Fruit fly (Drosophila melanogaster) whole organism, embryonic: ENCODE data around the gene CG31104.

ENCODE experiments used
- B-H1 ChIP-seq: fragments of 200-800 bp; sonication (Bioruptor generic); IDR thresholded peaks from 3 replicates; pipeline ENCODE4 v1.3.6; 2022; ENCODE audit warnings: missing biosample characterization, missing genetic modification characterization
- BEAF-32 ChIP-seq: fragments of 200-800 bp; sonication (Bioruptor generic); optimal IDR thresholded peaks from 3 replicates; lab custom pipeline; 2017; ENCODE audit warnings: missing biosample characterization, missing genetic modification characterization, mild to moderate bottlenecking, moderate library complexity, missing genetic modification reagents
- Bteb2 ChIP-seq: fragments of 200-800 bp; sonication (Bioruptor generic); optimal IDR thresholded peaks from 2 replicates; lab custom pipeline; 2016; ENCODE audit warnings: missing biosample characterization, missing genetic modification characterization
- C15 ChIP-seq: fragments of 200-800 bp; sonication (Bioruptor generic); IDR thresholded peaks from 3 replicates; pipeline ENCODE4 v1.3.6; 2022; ENCODE audit warnings: missing biosample characterization, missing genetic modification characterization
- CG10321 ChIP-seq: fragments of 200-800 bp; sonication (Bioruptor generic); IDR thresholded peaks from 2 replicates; pipeline ENCODE4 v1.3.6; 2022; ENCODE audit warnings: missing biosample characterization, missing genetic modification characterization
- CG11695 ChIP-seq: fragments of 200-800 bp; sonication (Bioruptor generic); IDR thresholded peaks from 3 replicates; pipeline ENCODE4 v1.3.6; 2022; ENCODE audit warnings: missing biosample characterization, missing genetic modification characterization
- CG12942 ChIP-seq: fragments of 200-800 bp; sonication (Bioruptor generic); optimal IDR thresholded peaks from 3 replicates; lab custom pipeline; 2016; ENCODE audit warnings: missing biosample characterization, missing genetic modification characterization
- CG15696 ChIP-seq: fragments of 200-800 bp; sonication (Bioruptor generic); optimal IDR thresholded peaks from 2 replicates; lab custom pipeline; 2019; ENCODE audit warnings: missing biosample characterization, mild to moderate bottlenecking, missing genetic modification characterization, moderate library complexity
- CG1603 ChIP-seq: fragments of 200-800 bp; sonication (Bioruptor generic); optimal IDR thresholded peaks from 2 replicates; lab custom pipeline; 2019; ENCODE audit warnings: missing biosample characterization, mild to moderate bottlenecking, missing genetic modification characterization, moderate library complexity
- CG17385 ChIP-seq: fragments of 200-800 bp; sonication (Bioruptor generic); optimal IDR thresholded peaks from 3 replicates; lab custom pipeline; 2018; ENCODE audit warnings: missing biosample characterization, mild to moderate bottlenecking, missing genetic modification characterization
- CG17568 ChIP-seq: fragments of 200-800 bp; sonication (Bioruptor generic); optimal IDR thresholded peaks from 2 replicates; lab custom pipeline; 2018; ENCODE audit warnings: missing biosample characterization, mild to moderate bottlenecking, missing genetic modification characterization, moderate library complexity
- CG18011 ChIP-seq: fragments of 200-800 bp; sonication (Bioruptor generic); optimal IDR thresholded peaks from 2 replicates; lab custom pipeline; 2017; ENCODE audit warnings: missing biosample characterization, missing genetic modification characterization, mild to moderate bottlenecking, moderate library complexity, missing genotype
- CG18262 ChIP-seq: fragments of 200-800 bp; optimal IDR thresholded peaks from 3 replicates; lab custom pipeline; 2019; ENCODE audit warnings: missing biosample characterization, mild to moderate bottlenecking, missing genetic modification characterization, moderate library complexity
- CG18764 ChIP-seq: fragments of 200-800 bp; sonication (Bioruptor generic); optimal IDR thresholded peaks from 3 replicates; lab custom pipeline; 2016; ENCODE audit warnings: missing biosample characterization, missing genetic modification characterization
- CG2678 ChIP-seq: fragments of 200-800 bp; sonication (Bioruptor generic); optimal IDR thresholded peaks from 3 replicates; lab custom pipeline; 2019; ENCODE audit warnings: missing biosample characterization, mild to moderate bottlenecking, missing genetic modification characterization, moderate library complexity
- CG2889 ChIP-seq: fragments of 200-800 bp; sonication (Bioruptor generic); IDR thresholded peaks from 3 replicates; pipeline ENCODE4 v1.3.6; 2022; ENCODE audit warnings: missing biosample characterization, missing genetic modification characterization
- CG30431 ChIP-seq: fragments of 200-800 bp; sonication (Bioruptor generic); optimal IDR thresholded peaks from 2 replicates; lab custom pipeline; 2017; ENCODE audit warnings: missing biosample characterization, missing genetic modification characterization
- CG33557 ChIP-seq: fragments of 200-800 bp; sonication (Bioruptor generic); optimal IDR thresholded peaks from 2 replicates; lab custom pipeline; 2019; ENCODE audit warnings: missing biosample characterization, mild to moderate bottlenecking, missing genetic modification characterization, moderate library complexity
- CG34376 ChIP-seq: fragments of 200-800 bp; sonication (Bioruptor generic); optimal IDR thresholded peaks from 2 replicates; lab custom pipeline; 2018; ENCODE audit warnings: missing biosample characterization, mild to moderate bottlenecking, missing genetic modification characterization
- CG4282 ChIP-seq: fragments of 200-800 bp; sonication (Bioruptor generic); optimal IDR thresholded peaks from 2 replicates; lab custom pipeline; 2016; ENCODE audit warnings: missing biosample characterization, missing genetic modification characterization
- CG4404 ChIP-seq: fragments of 200-800 bp; sonication (Bioruptor generic); IDR thresholded peaks from 2 replicates; pipeline ENCODE4 v1.3.6; 2022; ENCODE audit warnings: missing biosample characterization, missing genetic modification characterization
- CG7271 ChIP-seq: fragments of 200-800 bp; sonication (Bioruptor generic); optimal IDR thresholded peaks from 2 replicates; lab custom pipeline; 2018; ENCODE audit warnings: missing biosample characterization, mild to moderate bottlenecking, missing genetic modification characterization, moderate library complexity
- Chrac-16 ChIP-seq: fragments of 200-800 bp; sonication (Bioruptor generic); optimal IDR thresholded peaks from 3 replicates; lab custom pipeline; 2016; ENCODE audit warnings: missing biosample characterization, missing genetic modification characterization
- Elba2 ChIP-seq: fragments of 200-800 bp; sonication (Bioruptor generic); optimal IDR thresholded peaks from 3 replicates; lab custom pipeline; 2016; ENCODE audit warnings: missing biosample characterization, missing genetic modification characterization
- Fer1 ChIP-seq: fragments of 200-800 bp; sonication (Bioruptor generic); optimal IDR thresholded peaks from 2 replicates; lab custom pipeline; 2017; ENCODE audit warnings: missing biosample characterization, mild to moderate bottlenecking, missing genetic modification characterization
- Gug ChIP-seq: fragments of 200-800 bp; sonication (Bioruptor generic); IDR thresholded peaks from 4 replicates; pipeline ENCODE4 v1.3.6; 2022; ENCODE audit warnings: missing biosample characterization, missing genetic modification characterization
- HmgZ ChIP-seq: fragments of 200-800 bp; sonication (Bioruptor generic); optimal IDR thresholded peaks from 2 replicates; lab custom pipeline; 2018; ENCODE audit warnings: missing biosample characterization, mild to moderate bottlenecking, missing genetic modification characterization
- Jarid2 ChIP-seq: fragments of 200-800 bp; sonication (Bioruptor generic); optimal IDR thresholded peaks from 3 replicates; lab custom pipeline; 2017; ENCODE audit warnings: mild to moderate bottlenecking, missing biosample characterization, missing genetic modification reagents, missing genetic modification characterization
- MTF-1 ChIP-seq: fragments of 200-800 bp; sonication (Bioruptor generic); optimal IDR thresholded peaks from 2 replicates; lab custom pipeline; 2018; ENCODE audit warnings: missing biosample characterization, mild to moderate bottlenecking, missing genetic modification characterization, borderline replicate concordance
- NfI ChIP-seq: fragments of 200-800 bp; sonication (Bioruptor generic); optimal IDR thresholded peaks from 3 replicates; lab custom pipeline; 2018; ENCODE audit warnings: missing biosample characterization, mild to moderate bottlenecking, missing genetic modification characterization, moderate library complexity
- Opbp ChIP-seq: fragments of 200-800 bp; sonication (Bioruptor generic); IDR thresholded peaks from 3 replicates; pipeline ENCODE4 v1.3.6; 2022; ENCODE audit warnings: missing biosample characterization, missing genetic modification characterization; ENCODE audit not compliant: partially characterized antibody
- Pdp1 ChIP-seq, 2 experiments: fragments of 200-800 bp; sonication (Bioruptor generic); optimal IDR thresholded peaks; 3 replicates each; lab custom pipeline; 2016; ENCODE audit warnings: missing biosample characterization in 2 of 2, missing genetic modification characterization in 2 of 2, mild to moderate bottlenecking in 1 of 2, moderate library complexity in 1 of 2
- Spps ChIP-seq: fragments of 200-800 bp; sonication (Bioruptor generic); optimal IDR thresholded peaks from 2 replicates; lab custom pipeline; 2018; ENCODE audit warnings: missing biosample characterization, mild to moderate bottlenecking, missing genetic modification characterization
- Sry-β ChIP-seq: fragments of 200-800 bp; sonication (Bioruptor generic); optimal IDR thresholded peaks from 2 replicates; lab custom pipeline; 2018; ENCODE audit warnings: missing biosample characterization, mild to moderate bottlenecking, missing genetic modification characterization, moderate library complexity
- amos ChIP-seq: fragments of 200-800 bp; sonication (Bioruptor generic); IDR thresholded peaks from 2 replicates; pipeline ENCODE4 v1.3.6; 2022; ENCODE audit warnings: missing biosample characterization, missing genetic modification characterization; ENCODE audit not compliant: partially characterized antibody
- bbx ChIP-seq: fragments of 200-800 bp; sonication (Bioruptor generic); IDR thresholded peaks from 2 replicates; pipeline ENCODE4 v1.3.6; 2022; ENCODE audit warnings: missing biosample characterization, missing genetic modification characterization; ENCODE audit not compliant: partially characterized antibody
- btn ChIP-seq: fragments of 200-800 bp; sonication (Bioruptor generic); optimal IDR thresholded peaks from 2 replicates; lab custom pipeline; 2016; ENCODE audit warnings: missing biosample characterization, missing genetic modification characterization
- cg ChIP-seq: fragments of 200-800 bp; sonication (Bioruptor generic); optimal IDR thresholded peaks from 3 replicates; lab custom pipeline; 2019; ENCODE audit warnings: missing biosample characterization, mild to moderate bottlenecking, missing genetic modification characterization, moderate library complexity
- chif ChIP-seq, 2 experiments: fragments of 200-800 bp; sonication (Bioruptor generic); optimal IDR thresholded peaks; 3 replicates each; lab custom pipeline; 2016; ENCODE audit warnings: missing biosample characterization in 2 of 2, missing genetic modification characterization in 2 of 2
- cwo ChIP-seq: fragments of 200-800 bp; sonication (Bioruptor generic); optimal IDR thresholded peaks from 3 replicates; lab custom pipeline; 2017; ENCODE audit warnings: missing biosample characterization, missing genetic modification characterization, mild to moderate bottlenecking, moderate library complexity, missing genetic modification reagents
- danr ChIP-seq: fragments of 200-800 bp; sonication (Bioruptor generic); IDR thresholded peaks from 2 replicates; pipeline ENCODE4 v1.3.6; 2022; ENCODE audit warnings: missing biosample characterization, missing genetic modification characterization
- dati ChIP-seq: fragments of 200-800 bp; sonication (Bioruptor generic); IDR thresholded peaks from 2 replicates; pipeline ENCODE4 v1.3.6; 2022; ENCODE audit warnings: missing biosample characterization, missing genetic modification characterization
- dimm ChIP-seq: fragments of 200-800 bp; sonication (Bioruptor generic); IDR thresholded peaks from 2 replicates; pipeline ENCODE4 v1.3.6; 2022; ENCODE audit warnings: missing biosample characterization, missing genetic modification characterization
- en ChIP-seq: fragments of 200-800 bp; sonication (Bioruptor generic); optimal IDR thresholded peaks from 2 replicates; lab custom pipeline; 2016; ENCODE audit warnings: missing biosample characterization, missing genetic modification characterization
- sisA ChIP-seq: fragments of 200-800 bp; sonication (Bioruptor generic); IDR thresholded peaks from 2 replicates; pipeline ENCODE4 v1.3.6; 2022; ENCODE audit warnings: missing biosample characterization, missing genetic modification characterization
- sug ChIP-seq: fragments of 200-800 bp; optimal IDR thresholded peaks from 2 replicates; lab custom pipeline; 2019; ENCODE audit warnings: missing biosample characterization, mild to moderate bottlenecking, missing genetic modification characterization, moderate library complexity
- twi ChIP-seq: fragments of 200-800 bp; optimal IDR thresholded peaks from 2 replicates; lab custom pipeline; 2019; ENCODE audit warnings: missing biosample characterization, mild to moderate bottlenecking, missing genetic modification characterization, moderate library complexity
- vnd ChIP-seq: fragments of 200-800 bp; sonication (Bioruptor generic); IDR thresholded peaks from 3 replicates; pipeline ENCODE4 v1.3.6; 2022; ENCODE audit warnings: missing biosample characterization, missing genetic modification characterization; ENCODE audit not compliant: partially characterized antibody
- wek ChIP-seq: fragments of 200-800 bp; sonication (Bioruptor generic); optimal IDR thresholded peaks from 3 replicates; lab custom pipeline; 2018; ENCODE audit warnings: missing biosample characterization, mild to moderate bottlenecking, missing genetic modification characterization, moderate library complexity

CG31104 gene

DNA sequence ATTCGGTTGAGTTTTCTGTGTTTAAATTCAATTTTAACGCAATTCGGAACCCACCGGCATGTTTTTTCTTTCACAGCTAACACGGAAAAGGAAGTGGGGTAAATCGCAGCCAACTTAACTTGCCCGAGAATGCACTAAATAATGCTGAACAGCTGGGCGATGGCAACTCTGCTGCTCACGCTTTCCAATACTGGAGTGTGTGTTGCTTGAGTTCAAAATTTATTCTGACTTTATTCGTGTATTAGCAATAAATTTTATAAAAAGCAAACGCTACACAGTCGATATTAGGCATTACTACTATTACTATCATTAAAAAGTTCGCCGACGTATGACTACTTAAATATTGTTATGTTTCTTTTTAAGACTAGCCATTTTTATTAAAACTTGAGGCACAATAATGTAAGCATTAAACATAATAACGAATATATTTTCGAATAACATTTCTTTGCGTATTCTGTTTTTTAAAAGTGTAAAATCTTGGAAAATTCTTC, 37.8 kb upstream of the CG31104 start, which contains the start of the genes RpS27 and Nup37 (continued):
- peak; percentile 96 for TF ChIP-seq CG33557
- peak; percentile 82 for TF ChIP-seq danr
- TF ChIP-seq sisA (GFP tag; lab: Robert Waterston, UW), result peak; percentile 95
- peak; percentile 82 for TF ChIP-seq Spps (tag; lab: Kevin White, UChicago)
- peak; percentile 91 for TF ChIP-seq Chrac-16 (GFP tag; lab: Kevin White, UChicago)
- peak; percentile 98 for TF ChIP-seq CG17568 (GFP tag; lab: Kevin White, UChicago)
- peak; percentile 94 for TF ChIP-seq CG2889 (GFP tag; lab: Robert Waterston, UW)
- TF ChIP-seq CG30431 (GFP tag; lab: Kevin White, UChicago), result peak; percentile 98
- TF ChIP-seq Fer1 (GFP tag; lab: Kevin White, UChicago), result peak; percentile 98
- peak; percentile 91 for TF ChIP-seq cwo (GFP tag; lab: Kevin White, UChicago)
- peak; percentile 99 for TF ChIP-seq CG7271 (tag; lab: Kevin White, UChicago)
- TF ChIP-seq CG12942, result peak; percentile 97
- no peak for TF ChIP-seq cg (GFP tag; lab: Kevin White, UChicago)
- peak; percentile 97 for TF ChIP-seq sug (tag; lab: Kevin White, UChicago)
- TF ChIP-seq CG18764 (GFP tag; lab: Kevin White, UChicago), result peak; percentile 98
- TF ChIP-seq Jarid2, result peak; percentile 94
- TF ChIP-seq vnd (GFP tag; lab: Robert Waterston, UW), result no peak
- TF ChIP-seq CG2678 (tag; lab: Kevin White, UChicago), result peak; percentile 92
- TF ChIP-seq Sry-β (GFP tag; lab: Kevin White, UChicago), result peak; percentile 80
- peak; percentile 94 to 97 for TF ChIP-seq Pdp1 (GFP tag; optimal IDR thresholded peaks at IDR 0.05; lab: Kevin White, UChicago)
- TF ChIP-seq dati (GFP tag; lab: Robert Waterston, UW), result peak; percentile 96
- peak; percentile 41; the same call in 1 of the 2 replicates for TF ChIP-seq amos (GFP tag; lab: Robert Waterston, UW)
- TF ChIP-seq CG11695 (GFP tag; lab: Robert Waterston, UW), result peak; percentile 89
- peak; percentile 92 for TF ChIP-seq CG18011 (GFP tag; lab: Kevin White, UChicago)
- TF ChIP-seq CG10321, result peak; percentile 84
- peak; percentile 91 for TF ChIP-seq CG18262 (tag; lab: Kevin White, UChicago)
- peak; percentile 97 for TF ChIP-seq wek
- TF ChIP-seq CG15696, result peak; percentile 81
- 0 out of 2 replicates have a peak, but pooled peaks have one; percentile 34 for TF ChIP-seq bbx (GFP tag; lab: Robert Waterston, UW)
- peak; percentile 97 for TF ChIP-seq Bteb2 (GFP tag; lab: Kevin White, UChicago)
- peak; percentile 97 for TF ChIP-seq btn
- TF ChIP-seq CG17385, result peak; percentile 97
- TF ChIP-seq twi, result peak; percentile 93
- peak; percentile 97 for TF ChIP-seq CG4282 (GFP tag; lab: Kevin White, UChicago)
- peak; percentile 67 for TF ChIP-seq BEAF-32
- peak; percentile 100 for TF ChIP-seq CG34376 (GFP tag; lab: Kevin White, UChicago)
- TF ChIP-seq chif (GFP tag; optimal IDR thresholded peaks at IDR 0.05; lab: Kevin White, UChicago), result peak; percentile 96 to 98
- TF ChIP-seq CG1603, result peak; percentile 98
- TF ChIP-seq HmgZ (tag; lab: Kevin White, UChicago), result peak; percentile 99
- peak; percentile 100 for TF ChIP-seq Opbp (GFP tag; lab: Robert Waterston, UW)
- TF ChIP-seq dimm (GFP tag; lab: Robert Waterston, UW), result peak; percentile 92
- peak; percentile 98 for TF ChIP-seq en (GFP tag; lab: Kevin White, UChicago)
- peak; percentile 93 for TF ChIP-seq C15 (GFP tag; lab: Robert Waterston, UW)
- TF ChIP-seq Gug (GFP tag; lab: Robert Waterston, UW), result peak; percentile 92
- peak; percentile 90 for TF ChIP-seq B-H1 (GFP tag; lab: Robert Waterston, UW)
- peak; percentile 72 for TF ChIP-seq Elba2 (GFP tag; lab: Kevin White, UChicago)
- TF ChIP-seq CG4404, result peak; percentile 89
- peak; percentile 99 for TF ChIP-seq MTF-1 (GFP tag; lab: Kevin White, UChicago)
- TF ChIP-seq NfI (GFP tag; lab: Kevin White, UChicago), result peak; percentile 100
